Fruit fly (Drosophila melanogaster): ENCODE measurements around the gene Dnah3.
A peak's percentile ranks its signal among the peaks of the same experiment; 100 is the strongest.

Gene Dnah3

DNA sequence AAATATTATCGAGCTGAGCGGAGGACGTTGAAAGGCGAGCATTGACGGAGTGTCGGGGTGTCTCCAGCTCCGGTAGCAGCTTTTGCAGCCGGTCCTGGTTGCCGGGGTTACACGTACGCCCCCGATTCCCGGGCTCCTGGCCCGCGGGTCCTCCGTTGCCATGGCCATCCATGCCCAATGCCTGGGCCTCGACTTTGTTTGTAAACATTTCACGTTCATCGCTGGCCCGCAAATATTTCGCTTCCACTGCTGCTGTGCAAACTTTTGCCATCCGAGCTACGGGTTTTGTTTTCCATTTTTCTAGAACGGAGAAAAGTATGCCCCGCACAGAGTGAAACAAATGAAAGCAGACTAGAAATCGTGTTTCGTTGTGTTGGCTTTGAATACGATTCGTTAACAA, at the start of gene Dnah3:
Dnah3 (plus strand) TSS at position 301 of the 400 bp plus-strand sequence.
- TF ChIP-seq CG12605 (GFP tag; IDR thresholded peaks at IDR 0.05): no peak
- TF ChIP-seq CG8301 (tag; optimal IDR thresholded peaks at IDR 0.05): no peak
- TF ChIP-seq gl (tag; optimal IDR thresholded peaks at IDR 0.05): no peak
- no peak for TF ChIP-seq CG15710 (tag; optimal IDR thresholded peaks at IDR 0.05)
- no peak for TF ChIP-seq Pif1B (GFP tag; optimal IDR thresholded peaks at IDR 0.05)
- no peak for TF ChIP-seq EcR (GFP tag; optimal IDR thresholded peaks at IDR 0.05)
- no peak for TF ChIP-seq D1 (tag; optimal IDR thresholded peaks at IDR 0.05)
- TF ChIP-seq Snoo (tag; optimal IDR thresholded peaks at IDR 0.05): no peak
- TF ChIP-seq CG17806 (tag; optimal IDR thresholded peaks at IDR 0.05): no peak
- no peak for TF ChIP-seq Ets98B (GFP tag; IDR thresholded peaks at IDR 0.05)
- TF ChIP-seq CG9948 (tag; optimal IDR thresholded peaks at IDR 0.05): no peak
- TF ChIP-seq CG14655 (GFP tag; optimal IDR thresholded peaks at IDR 0.05): no peak
- no peak for TF ChIP-seq CG13204 (GFP tag; optimal IDR thresholded peaks at IDR 0.05)
- TF ChIP-seq CG34367 (tag; optimal IDR thresholded peaks at IDR 0.05): no peak
- no peak for TF ChIP-seq CG4496 (GFP tag; IDR thresholded peaks at IDR 0.05)
- TF ChIP-seq CG10348 (GFP tag; IDR thresholded peaks at IDR 0.05): no peak
- TF ChIP-seq fd96Ca (GFP tag; IDR thresholded peaks at IDR 0.05): no peak
- no peak for TF ChIP-seq rn (GFP tag; IDR thresholded peaks at IDR 0.05)

DNA sequence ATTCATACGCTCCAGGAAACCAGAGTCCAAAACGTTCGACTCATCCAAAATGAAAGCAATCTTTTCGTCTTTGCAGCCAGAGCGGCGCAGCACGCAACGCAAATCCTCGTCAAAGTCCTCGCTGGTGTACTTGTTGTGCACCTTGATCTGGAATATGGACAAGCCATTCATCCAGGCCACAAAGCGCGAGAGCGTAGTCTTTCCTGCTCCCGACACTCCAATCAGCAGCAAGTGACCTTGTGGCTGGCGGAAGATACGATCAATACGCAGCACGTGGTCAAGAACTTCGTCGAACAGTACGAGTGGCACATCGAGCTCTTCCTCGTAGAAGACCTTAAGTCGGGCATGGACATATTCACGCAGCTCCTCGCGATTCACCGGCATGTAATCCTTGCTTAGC, 46.9 kb upstream of the Dnah3 start:
- TF ChIP-seq CG12605 (GFP tag; IDR thresholded peaks at IDR 0.05) (no peak), Ets98B (GFP tag; IDR thresholded peaks at IDR 0.05) (no peak), CG8301 (tag; optimal IDR thresholded peaks at IDR 0.05) (no peak), Pif1A (GFP tag; optimal IDR thresholded peaks at IDR 0.05) (no peak), CG14655 (GFP tag; optimal IDR thresholded peaks at IDR 0.05) (no peak), Snoo (tag; optimal IDR thresholded peaks at IDR 0.05) (no peak), CG10348 (GFP tag; IDR thresholded peaks at IDR 0.05) (no peak), EcR (GFP tag; optimal IDR thresholded peaks at IDR 0.05) (no peak), CG8159 (tag; optimal IDR thresholded peaks at IDR 0.05) (no peak), CG17806 (tag; optimal IDR thresholded peaks at IDR 0.05) (no peak), D1 (tag; optimal IDR thresholded peaks at IDR 0.05) (no peak), CG32121 (GFP tag; IDR thresholded peaks at IDR 0.05) (no peak), fd96Ca (GFP tag; IDR thresholded peaks at IDR 0.05) (no peak)

DNA sequence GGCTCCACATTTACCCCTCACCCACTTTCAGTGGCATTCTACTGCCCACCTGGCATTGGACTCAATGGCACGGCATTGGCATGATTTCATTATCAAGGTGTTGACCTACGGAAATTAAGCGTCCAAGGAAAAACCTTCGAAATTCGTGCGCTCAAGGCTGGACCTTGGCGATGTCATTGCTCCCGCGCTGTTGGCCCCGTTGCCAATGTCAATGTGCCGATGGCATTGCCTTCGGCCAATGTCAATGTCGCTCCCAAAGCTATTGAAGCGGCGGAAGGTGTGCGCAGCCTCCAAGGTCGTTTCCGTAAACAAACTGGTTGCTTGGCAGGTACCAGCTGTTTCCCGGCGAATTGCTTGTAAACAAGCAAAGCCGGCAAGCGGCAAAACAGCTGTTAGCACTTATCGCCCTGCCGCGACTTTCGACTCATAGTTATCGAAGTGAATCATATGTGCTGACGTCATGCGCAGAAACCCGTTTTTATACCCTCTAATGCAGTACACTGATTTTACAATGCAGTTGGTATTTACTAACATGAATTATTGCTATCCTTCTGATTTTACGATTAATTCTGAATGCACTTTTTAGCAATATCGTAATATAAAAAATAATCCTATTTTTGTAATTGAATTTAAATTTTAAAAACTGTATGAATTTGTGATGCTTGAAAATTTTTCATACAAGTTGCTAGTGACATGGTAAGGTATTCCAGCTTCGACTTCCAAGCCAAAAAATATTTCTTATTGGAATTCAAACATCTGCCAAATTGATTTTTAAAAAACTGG, 36.5 kb upstream of the Dnah3 start:
- no peak for TF ChIP-seq CG13204 (GFP tag; optimal IDR thresholded peaks at IDR 0.05)
- peak; percentile 95 for TF ChIP-seq Pif1B (GFP tag; optimal IDR thresholded peaks at IDR 0.05)
- peak; percentile 92 for TF ChIP-seq rn (GFP tag; IDR thresholded peaks at IDR 0.05)
- TF ChIP-seq Ets98B (GFP tag; IDR thresholded peaks at IDR 0.05): peak; percentile 96
- peak; percentile 94 for TF ChIP-seq CG8159 (tag; optimal IDR thresholded peaks at IDR 0.05)
- peak; percentile 92 for TF ChIP-seq CG17806 (tag; optimal IDR thresholded peaks at IDR 0.05)
- TF ChIP-seq CG9948 (tag; optimal IDR thresholded peaks at IDR 0.05): peak; percentile 91
- no peak for TF ChIP-seq Snoo (tag; optimal IDR thresholded peaks at IDR 0.05)
- TF ChIP-seq CG8301 (tag; optimal IDR thresholded peaks at IDR 0.05): no peak
- TF ChIP-seq CG14655 (GFP tag; optimal IDR thresholded peaks at IDR 0.05): peak; percentile 94
- TF ChIP-seq CG15710 (tag; optimal IDR thresholded peaks at IDR 0.05): peak; percentile 91
- peak; percentile 90 for TF ChIP-seq CG12605 (GFP tag; IDR thresholded peaks at IDR 0.05)
- TF ChIP-seq EcR (GFP tag; optimal IDR thresholded peaks at IDR 0.05): peak; percentile 96
- no peak for TF ChIP-seq D1 (tag; optimal IDR thresholded peaks at IDR 0.05)
- TF ChIP-seq CG4496 (GFP tag; IDR thresholded peaks at IDR 0.05): peak; percentile 97
- TF ChIP-seq fd96Ca (GFP tag; IDR thresholded peaks at IDR 0.05): peak; percentile 93
- TF ChIP-seq Pif1A (GFP tag; optimal IDR thresholded peaks at IDR 0.05): no peak
- peak; percentile 97 for TF ChIP-seq CG32121 (GFP tag; IDR thresholded peaks at IDR 0.05)
- peak; percentile 84 for TF ChIP-seq CG34367 (tag; optimal IDR thresholded peaks at IDR 0.05)
- peak; percentile 84 for TF ChIP-seq CG10348 (GFP tag; IDR thresholded peaks at IDR 0.05)
- TF ChIP-seq gl (tag; optimal IDR thresholded peaks at IDR 0.05): peak; percentile 78

DNA sequence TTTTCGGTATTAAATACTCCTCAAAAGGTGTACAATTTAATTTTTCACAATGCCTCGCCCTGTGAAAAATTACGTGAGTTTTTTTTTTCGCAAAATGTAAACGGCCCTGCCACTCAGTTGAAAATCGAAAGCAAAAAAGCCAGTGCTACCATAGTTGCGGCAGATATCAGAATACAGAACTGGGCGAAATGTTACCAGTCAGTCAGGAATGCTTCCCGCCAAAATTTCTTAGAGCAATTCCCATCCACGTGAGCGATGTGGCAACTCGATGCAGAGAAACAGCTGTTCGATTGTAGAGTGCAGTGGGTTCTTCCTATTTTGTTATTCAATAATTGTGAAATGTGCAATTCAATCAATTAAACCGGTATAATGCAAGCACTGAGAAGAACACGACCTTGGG, 35.5 kb upstream of the Dnah3 start, which contains the start of the genes Dhc64C and LeuRS-m:
Dhc64C (minus strand) TSS at position 104 of the 400 bp plus-strand sequence.
LeuRS-m (plus strand) TSS at position 270 of the 400 bp plus-strand sequence.
- TF ChIP-seq Ets98B (GFP tag; IDR thresholded peaks at IDR 0.05): 0 out of 2 replicates have a peak, but pooled peaks have one; percentile 14
- TF ChIP-seq CG9948 (tag; optimal IDR thresholded peaks at IDR 0.05): no peak
- no peak for TF ChIP-seq CG8159 (tag; optimal IDR thresholded peaks at IDR 0.05)

DNA sequence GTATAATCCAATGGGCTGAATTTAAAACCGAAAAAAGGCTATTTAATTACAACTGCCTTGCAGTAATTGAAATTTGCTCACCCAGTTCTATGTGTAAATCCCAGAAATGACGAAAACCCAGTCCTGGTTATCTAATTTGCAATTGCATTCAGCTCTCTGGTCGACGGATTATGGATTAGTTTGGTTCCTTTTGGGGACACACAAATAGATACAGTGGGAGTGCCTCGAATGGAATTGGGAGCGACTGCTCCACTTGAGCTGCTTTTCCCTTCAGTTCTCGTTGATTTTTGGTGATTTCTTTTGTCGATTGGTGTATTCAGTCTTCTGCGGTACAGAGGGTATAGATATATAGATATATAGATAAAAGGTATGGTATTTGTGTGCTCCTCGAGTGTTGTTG, 27.6 kb upstream of the Dnah3 start, which contains the start of gene CG13708:
CG13708 (minus strand) TSS at position 101 of the 400 bp plus-strand sequence.
- TF ChIP-seq CG9948 (tag; optimal IDR thresholded peaks at IDR 0.05) (no peak), rn (GFP tag; IDR thresholded peaks at IDR 0.05) (no peak), gl (tag; optimal IDR thresholded peaks at IDR 0.05) (no peak)

DNA sequence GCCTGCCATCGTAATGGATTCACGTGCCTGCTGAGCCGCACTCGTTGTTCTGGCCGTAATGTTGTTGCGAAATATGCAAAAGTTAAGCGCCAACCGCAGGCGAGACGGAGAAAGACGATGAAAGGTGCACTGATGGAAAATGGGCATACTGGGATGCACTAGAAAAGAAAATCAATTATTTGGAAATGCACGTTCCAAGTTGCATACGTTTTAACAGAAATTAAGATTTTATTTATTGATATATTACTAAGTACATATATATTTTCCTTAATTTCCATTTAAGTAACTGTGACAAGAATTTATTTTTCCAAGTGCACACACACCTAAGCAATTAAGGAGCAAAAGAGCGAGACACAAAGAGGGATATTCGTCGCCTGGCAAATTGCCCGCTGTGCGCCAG, 26.1 kb upstream of the Dnah3 start:
- TF ChIP-seq CG13204 (GFP tag; optimal IDR thresholded peaks at IDR 0.05): no peak
- peak; percentile 37 for TF ChIP-seq CG8159 (tag; optimal IDR thresholded peaks at IDR 0.05)
- no peak for TF ChIP-seq EcR (GFP tag; optimal IDR thresholded peaks at IDR 0.05)
- 0 out of 3 replicates have a peak, but pooled peaks have one; percentile 22 for TF ChIP-seq CG4496 (GFP tag; IDR thresholded peaks at IDR 0.05)
- no peak for TF ChIP-seq D1 (tag; optimal IDR thresholded peaks at IDR 0.05)
- peak; percentile 57 for TF ChIP-seq CG14655 (GFP tag; optimal IDR thresholded peaks at IDR 0.05)
- TF ChIP-seq CG8301 (tag; optimal IDR thresholded peaks at IDR 0.05): peak; percentile 38
- TF ChIP-seq Snoo (tag; optimal IDR thresholded peaks at IDR 0.05): no peak
- no peak for TF ChIP-seq CG32121 (GFP tag; IDR thresholded peaks at IDR 0.05)
- no peak for TF ChIP-seq CG9948 (tag; optimal IDR thresholded peaks at IDR 0.05)
- TF ChIP-seq Ets98B (GFP tag; IDR thresholded peaks at IDR 0.05): peak; percentile 32; the same call in 1 of the 2 replicates
- no peak for TF ChIP-seq CG10348 (GFP tag; IDR thresholded peaks at IDR 0.05)
- no peak for TF ChIP-seq Pif1B (GFP tag; optimal IDR thresholded peaks at IDR 0.05)
- no peak for TF ChIP-seq CG34367 (tag; optimal IDR thresholded peaks at IDR 0.05)
- TF ChIP-seq gl (tag; optimal IDR thresholded peaks at IDR 0.05): no peak
- no peak for TF ChIP-seq Pif1A (GFP tag; optimal IDR thresholded peaks at IDR 0.05)
- no peak for TF ChIP-seq rn (GFP tag; IDR thresholded peaks at IDR 0.05)
- TF ChIP-seq CG15710 (tag; optimal IDR thresholded peaks at IDR 0.05): peak; percentile 22
- peak; percentile 15 for TF ChIP-seq CG17806 (tag; optimal IDR thresholded peaks at IDR 0.05)
- TF ChIP-seq CG12605 (GFP tag; IDR thresholded peaks at IDR 0.05): no peak
- no peak for TF ChIP-seq fd96Ca (GFP tag; IDR thresholded peaks at IDR 0.05)
